Fruit fly (Drosophila melanogaster): ENCODE results near the gene CG14562.
A peak's percentile ranks its signal among the peaks of the same experiment; 100 is the strongest.

Gene CG14562

dm6 chr3L:21973640-21974039 lies 31.6 kb downstream of the CG14562 start:
- no peak for TF ChIP-seq Bteb2 (GFP tag; optimal IDR thresholded peaks at IDR 0.05)
- no peak for TF ChIP-seq CG9215 (GFP tag; IDR thresholded peaks at IDR 0.05)
- peak; percentile 36; the same call in 2 of the 3 replicates for TF ChIP-seq row (GFP tag; IDR thresholded peaks at IDR 0.05)
- no peak for TF ChIP-seq CG4282 (GFP tag; optimal IDR thresholded peaks at IDR 0.05)
- TF ChIP-seq CG8359 (GFP tag; optimal IDR thresholded peaks at IDR 0.05; ENCODE audit: borderline replicate concordance), result no peak
- TF ChIP-seq sens (GFP tag), result peak; percentile 72
- TF ChIP-seq CG10462 (GFP tag; optimal IDR thresholded peaks at IDR 0.05), result no peak
- no peak for TF ChIP-seq BEAF-32 (GFP tag; optimal IDR thresholded peaks at IDR 0.05)
- no peak for TF ChIP-seq onecut (GFP tag; IDR thresholded peaks at IDR 0.05)
- TF ChIP-seq Hr78 (GFP tag; optimal IDR thresholded peaks at IDR 0.05), result no peak
- TF ChIP-seq D19B (GFP tag; optimal IDR thresholded peaks at IDR 0.05), result peak; percentile 47
- TF ChIP-seq CG4707 (GFP tag; optimal IDR thresholded peaks at IDR 0.05), result no peak
- TF ChIP-seq Med (GFP tag), result peak; percentile 81
- TF ChIP-seq wdn (GFP tag; IDR thresholded peaks at IDR 0.05), result no peak

DNA sequence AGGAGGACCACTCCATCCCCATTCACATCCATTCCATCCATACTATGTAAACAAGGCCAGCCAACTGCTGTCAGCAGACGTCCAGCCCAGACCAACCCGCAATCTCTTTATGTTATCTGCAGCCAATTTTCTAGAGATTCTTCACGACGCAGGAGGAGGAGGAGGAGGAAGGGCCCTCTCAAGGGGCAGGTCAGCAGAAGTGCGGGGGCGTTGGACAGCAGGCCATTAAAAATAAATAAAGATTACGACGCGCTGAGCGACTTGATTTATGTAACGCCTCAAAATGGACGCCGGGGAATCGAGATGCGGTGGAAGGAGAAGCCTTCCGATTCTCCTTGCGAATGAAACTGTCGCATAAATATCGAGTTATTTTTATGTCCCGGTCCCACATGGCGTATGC lies 37.8 kb downstream of the CG14562 start:
- TF ChIP-seq CG1832 (GFP tag; optimal IDR thresholded peaks at IDR 0.05) (no peak), crol (GFP tag; IDR thresholded peaks at IDR 0.05) (peak; percentile 48)

dm6 chr3L:21984910-21985309 lies 42.9 kb downstream of the CG14562 start, which contains the start of gene Act79B:
TSS of gene Act79B (plus strand) at chr3L:21985210.
- no peak for TF ChIP-seq CG11398 (GFP tag; optimal IDR thresholded peaks at IDR 0.05)
- no peak for TF ChIP-seq trem (tag; optimal IDR thresholded peaks at IDR 0.05)
- no peak for TF ChIP-seq Stat92E (GFP tag; optimal IDR thresholded peaks at IDR 0.05)
- no peak for TF ChIP-seq dpn (GFP tag; optimal IDR thresholded peaks at IDR 0.05)
- TF ChIP-seq ERR (GFP tag; optimal IDR thresholded peaks at IDR 0.05), result no peak
- no peak for TF ChIP-seq h (optimal IDR thresholded peaks at IDR 0.05)
- TF ChIP-seq CG6813 (GFP tag; optimal IDR thresholded peaks at IDR 0.05), result no peak
- no peak for TF ChIP-seq CG18619 (GFP tag; optimal IDR thresholded peaks at IDR 0.05)
- no peak for TF ChIP-seq slp2 (GFP tag; optimal IDR thresholded peaks at IDR 0.05)
- TF ChIP-seq CG6689 (GFP tag; IDR thresholded peaks at IDR 0.05), result no peak
- TF ChIP-seq Sox102F (GFP tag; optimal IDR thresholded peaks at IDR 0.05), result no peak
- no peak for TF ChIP-seq Ptx1 (GFP tag; IDR thresholded peaks at IDR 0.05)
- no peak for TF ChIP-seq CG11695 (GFP tag; IDR thresholded peaks at IDR 0.05)
- no peak for TF ChIP-seq slou (GFP tag; optimal IDR thresholded peaks at IDR 0.05)
- TF ChIP-seq stc (GFP tag; IDR thresholded peaks at IDR 0.05), result no peak
- TF ChIP-seq psq (GFP tag; optimal IDR thresholded peaks at IDR 0.05), result no peak
- TF ChIP-seq Jarid2 (GFP tag; optimal IDR thresholded peaks at IDR 0.05), result no peak

- peak; percentile 3 for TF ChIP-seq sens (GFP tag)
- TF ChIP-seq CG7745 (tag; optimal IDR thresholded peaks at IDR 0.05), result no peak
- TF ChIP-seq fd96Cb (tag; optimal IDR thresholded peaks at IDR 0.05), result no peak
- TF ChIP-seq BEAF-32 (GFP tag; optimal IDR thresholded peaks at IDR 0.05), result no peak
- no peak for TF ChIP-seq CG34376 (GFP tag; optimal IDR thresholded peaks at IDR 0.05)
- peak in 1 of 2 experiments; percentile 3 for TF ChIP-seq Trl (optimal IDR thresholded peaks at IDR 0.05)
- no peak for TF ChIP-seq Trl (GFP tag; optimal IDR thresholded peaks at IDR 0.05)
- TF ChIP-seq CG3838 (GFP tag; optimal IDR thresholded peaks at IDR 0.05), result no peak
- no peak for TF ChIP-seq CG8089 (GFP tag; optimal IDR thresholded peaks at IDR 0.05)
- no peak for TF ChIP-seq Antp (GFP tag; optimal IDR thresholded peaks at IDR 0.05)
- TF ChIP-seq Deaf1 (tag; optimal IDR thresholded peaks at IDR 0.05), result peak; percentile 71
- no peak for TF ChIP-seq Scr (GFP tag; IDR thresholded peaks at IDR 0.05; ENCODE audit: partially characterized antibody)
- peak; percentile 78 for TF ChIP-seq CG3163 (GFP tag; optimal IDR thresholded peaks at IDR 0.05)
- TF ChIP-seq CG11504 (tag; optimal IDR thresholded peaks at IDR 0.05), result no peak
- no peak for TF ChIP-seq unpg (GFP tag; optimal IDR thresholded peaks at IDR 0.05)
- no peak for TF ChIP-seq CG3065 (GFP tag; optimal IDR thresholded peaks at IDR 0.05)
Measured at dm6 chr3L:21994000-21994399, 52.0 kb downstream of the CG14562 start.

Measured in whole organism, embryonic.